Worm (Caenorhabditis elegans) whole organism, late embryonic: ENCODE results near the gene dhs-29.

Experiments
- ceh-30 ChIP-seq: fragments of 150-350 bp; optimal IDR thresholded peaks from 2 replicates; lab custom pipeline; 2014; ENCODE audit warnings: missing biosample characterization, missing genetic modification characterization
- dmd-4 ChIP-seq: sonication (generic microtip); optimal IDR thresholded peaks from 2 replicates; lab custom pipeline; 2016; ENCODE audit warnings: borderline replicate concordance, missing genetic modification characterization, missing compliant biosample characterization
- fkh-10 ChIP-seq: fragments of 150-350 bp; optimal IDR thresholded peaks from 2 replicates; lab custom pipeline; 2014; ENCODE audit warnings: missing biosample characterization, missing genetic modification reagents, missing genetic modification characterization
- hlh-30 ChIP-seq: sonication (generic microtip); optimal IDR thresholded peaks from 2 replicates; lab custom pipeline; 2017; ENCODE audit warnings: antibody characterized with exemption, missing genetic modification characterization, missing compliant biosample characterization; ENCODE audit not compliant: insufficient read depth
- npax-4 ChIP-seq: sonication (generic microtip); optimal IDR thresholded peaks from 2 replicates; lab custom pipeline; 2016; ENCODE audit warnings: missing genetic modification characterization, missing compliant biosample characterization
- tbx-2 ChIP-seq: sonication (generic microtip); optimal IDR thresholded peaks from 2 replicates; lab custom pipeline; 2016; ENCODE audit warnings: missing genetic modification characterization, missing compliant biosample characterization
- tbx-7 ChIP-seq: sonication (generic microtip); optimal IDR thresholded peaks from 2 replicates; lab custom pipeline; 2016; ENCODE audit warnings: missing genotype, missing genetic modification characterization, missing compliant biosample characterization
- unc-3 ChIP-seq, 2 experiments: fragments of 200-800 bp in 1 of 2; sonication (Bioruptor generic) in 1 of 2; sonication (generic microtip) in 1 of 2; conservative IDR thresholded peaks in 1 of 2; optimal IDR thresholded peaks in 1 of 2; 2 replicates each; pipeline versions ENCODE4 v1.3.6 to Lab custom; 2016 to 2022; ENCODE audit warnings: missing compliant biosample characterization in 2 of 2, missing genetic modification characterization in 2 of 2, missing genetic modification reagents in 1 of 2

- no peak for TF ChIP-seq fkh-10 (GFP tag; lab: Kevin White, UChicago)
- TF ChIP-seq tbx-7 (tag; lab: Kevin White, UChicago) = no peak
- TF ChIP-seq unc-3 (GFP tag; conservative IDR thresholded peaks at IDR 0.05; lab: Robert Waterston, UW) = no peak
- TF ChIP-seq unc-3 (tag; optimal IDR thresholded peaks at IDR 0.05; lab: Kevin White, UChicago) = no peak
- TF ChIP-seq npax-4 (tag; lab: Kevin White, UChicago) = no peak
- TF ChIP-seq ceh-30 = no peak
- TF ChIP-seq hlh-30 (tag; lab: Kevin White, UChicago) = no peak
- TF ChIP-seq dmd-4 (tag; lab: Kevin White, UChicago) = no peak
- TF ChIP-seq tbx-2 = no peak
Measured at ce11 chrX:7665401-7665800, 682 bp upstream of the dhs-29 start.
